Fruit fly (Drosophila melanogaster): ENCODE results near the gene CG9981.

CG9981 gene

dm6 chrX:16358670-16359320, 46.1 kb downstream of the CG9981 start, which contains the start of the genes U2af50 and PIG-Q (continued):
- peak; percentile 83 for TF ChIP-seq Ets65A (GFP tag)
- TF ChIP-seq bab2 (GFP tag; optimal IDR thresholded peaks at IDR 0.05), result peak; percentile 71
- TF ChIP-seq CG11093 (GFP tag; IDR thresholded peaks at IDR 0.05), result no peak; the same call in 2 of the 3 replicates
- peak; percentile 91 for TF ChIP-seq CG18764 (GFP tag; optimal IDR thresholded peaks at IDR 0.05)
- peak; percentile 97 for TF ChIP-seq vvl (GFP tag; IDR thresholded peaks at IDR 0.05)
- TF ChIP-seq dmrt11E (tag; optimal IDR thresholded peaks at IDR 0.05), result peak; percentile 95
- TF ChIP-seq gcm (GFP tag; optimal IDR thresholded peaks at IDR 0.05), result peak; percentile 92
- TF ChIP-seq CG12155 (GFP tag; optimal IDR thresholded peaks at IDR 0.05), result peak; percentile 89
- peak; percentile 16 for TF ChIP-seq eyg (GFP tag; optimal IDR thresholded peaks at IDR 0.05)
- peak; percentile 74 for TF ChIP-seq Dref (GFP tag; IDR thresholded peaks at IDR 0.05)
- peak; percentile 43 for TF ChIP-seq CG1647 (GFP tag; optimal IDR thresholded peaks at IDR 0.05)
- peak; percentile 78 for TF ChIP-seq Deaf1 (tag; optimal IDR thresholded peaks at IDR 0.05)
- TF ChIP-seq Bgb (GFP tag; IDR thresholded peaks at IDR 0.05; ENCODE audit: partially characterized antibody), result peak; percentile 34; the same call in 1 of the 2 replicates
- peak; percentile 93 for TF ChIP-seq CG9727 (GFP tag; optimal IDR thresholded peaks at IDR 0.05)
- peak; percentile 45 to 94 for TF ChIP-seq Hr51 (GFP tag; optimal IDR thresholded peaks at IDR 0.05)
- peak; percentile 13 for TF ChIP-seq CG7745 (tag; optimal IDR thresholded peaks at IDR 0.05)
- TF ChIP-seq fd64A (GFP tag; optimal IDR thresholded peaks at IDR 0.05), result no peak
- peak; percentile 95 for TF ChIP-seq fd96Cb (tag; optimal IDR thresholded peaks at IDR 0.05)
- TF ChIP-seq luna (GFP tag; optimal IDR thresholded peaks at IDR 0.05), result peak; percentile 17
- peak; percentile 92 for TF ChIP-seq Meics (GFP tag; optimal IDR thresholded peaks at IDR 0.05)
- TF ChIP-seq jing (GFP tag; optimal IDR thresholded peaks at IDR 0.05), result no peak
- peak; percentile 47 for TF ChIP-seq slp2 (GFP tag; optimal IDR thresholded peaks at IDR 0.05)
- TF ChIP-seq dmrt99B (tag; optimal IDR thresholded peaks at IDR 0.05), result peak; percentile 93
- peak; percentile 90 for TF ChIP-seq CG15601 (tag; optimal IDR thresholded peaks at IDR 0.05)
- TF ChIP-seq sens (GFP tag), result peak; percentile 96
- peak; percentile 92 for TF ChIP-seq CG15696 (tag; optimal IDR thresholded peaks at IDR 0.05)
- TF ChIP-seq CG7928 (GFP tag; optimal IDR thresholded peaks at IDR 0.05), result peak; percentile 68
- peak; percentile 96 for TF ChIP-seq CG7839 (tag; optimal IDR thresholded peaks at IDR 0.05)
- no peak for TF ChIP-seq dan (GFP tag; IDR thresholded peaks at IDR 0.05)
- TF ChIP-seq CG10565 (GFP tag; optimal IDR thresholded peaks at IDR 0.05), result peak; percentile 47
- peak; percentile 84 for TF ChIP-seq org-1 (GFP tag; optimal IDR thresholded peaks at IDR 0.05)
- TF ChIP-seq trh (GFP tag; optimal IDR thresholded peaks at IDR 0.05), result peak; percentile 76
- TF ChIP-seq ac (GFP tag; optimal IDR thresholded peaks at IDR 0.05), result peak; percentile 78
- TF ChIP-seq CG5180 (GFP tag; optimal IDR thresholded peaks at IDR 0.05), result no peak
- TF ChIP-seq sqz (GFP tag; optimal IDR thresholded peaks at IDR 0.05), result peak; percentile 79
- no peak for TF ChIP-seq pita (GFP tag; optimal IDR thresholded peaks at IDR 0.05)
- no peak for TF ChIP-seq HLHmδ (GFP tag; optimal IDR thresholded peaks at IDR 0.05)
- peak; percentile 97 for TF ChIP-seq pfk (GFP tag; optimal IDR thresholded peaks at IDR 0.05)
- peak; percentile 95 for TF ChIP-seq unpg (GFP tag; optimal IDR thresholded peaks at IDR 0.05)
- peak; percentile 95 for TF ChIP-seq Ptx1 (GFP tag; IDR thresholded peaks at IDR 0.05)
- TF ChIP-seq Awh (GFP tag; IDR thresholded peaks at IDR 0.05), result no peak; the same call in 1 of the 2 replicates
- peak; percentile 93; the same call in 2 of the 3 replicates for TF ChIP-seq so (GFP tag; IDR thresholded peaks at IDR 0.05)
- no peak for TF ChIP-seq ftz-f1 (GFP tag; optimal IDR thresholded peaks at IDR 0.05)
- peak; percentile 58 for TF ChIP-seq wek (GFP tag; optimal IDR thresholded peaks at IDR 0.05)
- peak; percentile 42 for TF ChIP-seq CG17186 (GFP tag; optimal IDR thresholded peaks at IDR 0.05)
- TF ChIP-seq insv (GFP tag; optimal IDR thresholded peaks at IDR 0.05), result peak in 1 of 2 experiments; percentile 63
- TF ChIP-seq Lim3 (GFP tag; IDR thresholded peaks at IDR 0.05), result no peak; the same call in 1 of the 2 replicates
- TF ChIP-seq CG10431 (GFP tag; optimal IDR thresholded peaks at IDR 0.05), result peak; percentile 63
- peak; percentile 71 for TF ChIP-seq E2f2 (GFP tag; IDR thresholded peaks at IDR 0.05)
